Worm (Caenorhabditis elegans) whole organism, young adult: ENCODE results near the gene C30G12.4.

Source experiments
- Y53F4B.3 ChIP-seq: fragments of 200-800 bp; sonication (Bioruptor generic); IDR thresholded peaks from 2 replicates; pipeline ENCODE4 v1.3.6; 2022; ENCODE audit warnings: missing genetic modification reagents, missing genetic modification characterization, missing compliant biosample characterization
- Y79H2A.3 ChIP-seq: fragments of 200-800 bp; sonication (Bioruptor generic); conservative IDR thresholded peaks from 2 replicates; pipeline ENCODE4 v1.3.6; 2022; ENCODE audit warnings: missing genetic modification reagents, missing genetic modification characterization, missing compliant biosample characterization
- ZK185.1 ChIP-seq: sonication (generic microtip); optimal IDR thresholded peaks from 2 replicates; lab custom pipeline; 2016; ENCODE audit warnings: mild to moderate bottlenecking, missing genetic modification characterization, missing compliant biosample characterization; ENCODE audit not compliant: poor library complexity, severe bottlenecking
- akir-1 ChIP-seq: fragments of 200-800 bp; sonication (Bioruptor generic); optimal IDR thresholded peaks from 2 replicates; lab custom pipeline; 2018; ENCODE audit warnings: mild to moderate bottlenecking, missing genetic modification characterization, moderate library complexity, missing compliant biosample characterization
- ceh-40 ChIP-seq: fragments of 200-800 bp; sonication (Bioruptor generic); IDR thresholded peaks from 2 replicates; pipeline ENCODE4 v1.3.6; 2022; ENCODE audit warnings: missing genetic modification characterization, missing compliant biosample characterization
- dox-1 ChIP-seq: fragments of 200-800 bp; sonication (Bioruptor generic); IDR thresholded peaks from 2 replicates; pipeline ENCODE4 v1.3.6; 2022; ENCODE audit warnings: missing genetic modification reagents, missing genetic modification characterization, missing compliant biosample characterization
- egl-44 ChIP-seq: fragments of 200-800 bp; sonication (Bioruptor generic); IDR thresholded peaks from 2 replicates; pipeline ENCODE4 v1.3.6; 2022; ENCODE audit warnings: missing genetic modification reagents, missing genetic modification characterization, missing compliant biosample characterization
- gei-17 ChIP-seq: fragments of 200-800 bp; sonication (Bioruptor generic); optimal IDR thresholded peaks from 2 replicates; lab custom pipeline; 2018; ENCODE audit warnings: mild to moderate bottlenecking, missing genetic modification characterization, missing compliant biosample characterization
- nfya-2 ChIP-seq: fragments of 200-800 bp; sonication (Bioruptor generic); IDR thresholded peaks from 2 replicates; pipeline ENCODE4 v1.3.6; 2022; ENCODE audit warnings: missing genetic modification reagents, missing genetic modification characterization, missing compliant biosample characterization
- rec-8 ChIP-seq, 2 experiments: sonication (generic microtip); optimal IDR thresholded peaks; 2 replicates each; lab custom pipeline; 2016; ENCODE audit warnings: mild to moderate bottlenecking in 2 of 2, missing genetic modification characterization in 2 of 2, missing genetic modification reagents in 2 of 2, missing genotype in 2 of 2, missing biosample characterization in 1 of 2, missing compliant biosample characterization in 1 of 2, moderate library complexity in 1 of 2

- no peak for TF ChIP-seq ceh-40 (GFP tag; lab: Robert Waterston, UW)
- no peak for TF ChIP-seq gei-17 (GFP tag; lab: Kevin White, UChicago)
- TF ChIP-seq nfya-2 (GFP tag; lab: Robert Waterston, UW): no peak
- no peak for TF ChIP-seq ZK185.1 (tag; lab: Kevin White, UChicago)
- TF ChIP-seq dox-1: no peak
- no peak for TF ChIP-seq rec-8 (tag; optimal IDR thresholded peaks at IDR 0.05; lab: Kevin White, UChicago)
- no peak for TF ChIP-seq akir-1 (GFP tag; lab: Kevin White, UChicago)
- TF ChIP-seq egl-44 (GFP tag; lab: Robert Waterston, UW): no peak
- no peak for TF ChIP-seq Y53F4B.3 (GFP tag; lab: Robert Waterston, UW)
- no peak for TF ChIP-seq Y79H2A.3 (GFP tag; lab: Robert Waterston, UW)
Observed at ce11 chrII:7231951-7232350, 30.0 kb upstream of the C30G12.4 start.
